Fruit fly (Drosophila melanogaster) whole organism, adult: Measurements from ENCODE around the gene Spf30.

Experiments used
- CG1620 ChIP-seq: fragments of 200-800 bp; sonication (Bioruptor generic); optimal IDR thresholded peaks from 2 replicates; lab custom pipeline; 2016; ENCODE audit warnings: missing biosample characterization, missing genetic modification characterization
- CG33017 ChIP-seq: fragments of 200-800 bp; sonication (Bioruptor generic); optimal IDR thresholded peaks from 2 replicates; lab custom pipeline; 2018; ENCODE audit warnings: missing biosample characterization, mild to moderate bottlenecking, missing genetic modification characterization, moderate library complexity
- CG7045 ChIP-seq: fragments of 200-800 bp; sonication (Bioruptor generic); optimal IDR thresholded peaks from 2 replicates; lab custom pipeline; 2017; ENCODE audit warnings: missing biosample characterization, mild to moderate bottlenecking, missing genetic modification characterization
- CG7101 ChIP-seq: fragments of 200-800 bp; sonication (Bioruptor generic); optimal IDR thresholded peaks from 2 replicates; lab custom pipeline; 2018; ENCODE audit warnings: missing biosample characterization, mild to moderate bottlenecking, missing genetic modification characterization, moderate library complexity
- Hr96 ChIP-seq: fragments of 200-800 bp; sonication (Bioruptor generic); optimal IDR thresholded peaks from 2 replicates; lab custom pipeline; 2016; ENCODE audit warnings: missing biosample characterization, missing genetic modification characterization
- cic ChIP-seq: fragments of 200-800 bp; sonication (Bioruptor generic); optimal IDR thresholded peaks from 2 replicates; lab custom pipeline; 2017; ENCODE audit warnings: missing biosample characterization, mild to moderate bottlenecking, missing genetic modification characterization, moderate library complexity
- kay ChIP-seq: fragments of 200-800 bp; sonication (Bioruptor generic); peaks from one replicate; lab custom pipeline; 2016; ENCODE audit warnings: missing biosample characterization, missing genetic modification characterization, borderline replicate concordance
- ovo ChIP-seq: fragments of 200-800 bp; sonication (Bioruptor generic); optimal IDR thresholded peaks from 2 replicates; lab custom pipeline; 2016; ENCODE audit warnings: missing biosample characterization, missing genetic modification characterization
- tj ChIP-seq: fragments of 200-800 bp; sonication (Bioruptor generic); optimal IDR thresholded peaks from 3 replicates; lab custom pipeline; 2017; ENCODE audit warnings: missing biosample characterization, mild to moderate bottlenecking, missing genetic modification characterization, moderate library complexity

DNA sequence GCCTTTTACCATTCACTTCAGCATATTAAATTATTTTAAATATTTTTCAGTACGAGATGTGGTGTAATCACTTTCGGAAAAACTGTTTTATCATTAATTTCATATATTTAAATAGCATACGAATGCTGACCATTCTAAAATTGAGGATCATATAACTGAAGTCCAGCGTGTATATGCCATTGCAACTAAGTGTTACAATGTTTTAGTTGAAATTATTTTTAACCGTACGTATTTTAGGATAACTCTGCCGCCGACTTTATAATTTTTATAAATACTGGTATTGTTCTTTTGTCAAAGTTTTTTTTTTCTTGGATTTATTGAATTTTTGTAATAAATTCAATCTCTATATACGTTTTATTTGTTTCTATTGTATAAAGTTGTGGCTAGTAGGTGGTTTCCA lies 25.0 kb upstream of the Spf30 start:
- TF ChIP-seq CG7045 (no peak), CG33017 (no peak), tj (GFP tag; lab: Kevin White, UChicago) (no peak), Hr96 (GFP tag; lab: Kevin White, UChicago) (no peak), CG7101 (tag; lab: Kevin White, UChicago) (no peak), cic (no peak), ovo (no peak), kay (no peak), CG1620 (no peak)
